Worm (Caenorhabditis elegans): ENCODE measurements around the gene T19D12.5.

DNA sequence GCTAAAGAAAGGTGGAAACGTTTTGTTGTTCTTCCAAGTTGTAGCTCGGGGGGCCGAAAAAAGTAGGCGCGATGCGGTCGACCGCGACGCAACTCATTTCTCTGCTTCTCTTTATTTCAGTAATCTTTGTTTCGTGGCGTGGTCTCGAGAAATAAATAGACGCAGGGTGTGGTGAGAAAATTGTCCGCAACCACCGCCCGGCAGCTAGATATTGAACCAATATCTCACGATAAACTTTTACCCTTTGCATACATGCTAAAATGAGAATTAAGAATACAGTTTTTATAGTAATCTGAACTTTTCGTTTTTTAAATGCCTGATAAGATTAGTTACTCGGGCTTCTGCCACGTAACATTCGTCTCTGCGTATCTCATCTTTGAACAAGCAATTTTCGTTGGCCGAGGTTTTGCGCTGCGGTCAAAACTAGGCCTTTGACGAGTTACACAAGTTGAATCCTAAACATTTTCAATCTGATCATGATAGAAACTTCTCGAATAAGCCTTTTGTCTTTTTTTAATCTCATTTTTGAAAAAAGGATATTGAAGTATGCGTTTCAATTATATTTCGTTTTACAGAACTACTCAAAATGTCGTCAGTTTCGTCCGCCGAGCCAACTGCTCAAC lies 47.7 kb upstream of the T19D12.5 start, which contains the start of gene gyf-1:
- TF ChIP-seq ama-1 (optimal IDR thresholded peaks at IDR 0.05) (no peak), ama-1 (GFP tag; optimal IDR thresholded peaks at IDR 0.05) (no peak), unc-62 (GFP tag; optimal IDR thresholded peaks at IDR 0.05) (no peak), lin-35 (GFP tag; optimal IDR thresholded peaks at IDR 0.05) (peak in 1 of 3 experiments; percentile 27), bed-2 (GFP tag; IDR thresholded peaks at IDR 0.05) (no peak), pha-4 (tag; optimal IDR thresholded peaks at IDR 0.05) (no peak), attf-3 (GFP tag; conservative IDR thresholded peaks at IDR 0.05) (no peak), ztf-3 (GFP tag; optimal IDR thresholded peaks at IDR 0.05) (no peak), K12H6.12 (tag; optimal IDR thresholded peaks at IDR 0.05) (peak; percentile 49), ets-4 (GFP tag; optimal IDR thresholded peaks at IDR 0.05) (no peak), T26A5.8 (tag; optimal IDR thresholded peaks at IDR 0.05) (no peak), ztf-25 (GFP tag; IDR thresholded peaks at IDR 0.05) (no peak), dpff-1 (tag; optimal IDR thresholded peaks at IDR 0.05) (no peak), aptf-2 (GFP tag; conservative IDR thresholded peaks at IDR 0.05) (no peak)

Measured in whole organism, young adult.